Fruit fly (Drosophila melanogaster) Kc167 (cell line): ENCODE data around the gene CG46311.

Experiments
- Myc ChIP-seq: fragments of >200 bp; optimal IDR thresholded peaks from 2 replicates; lab custom pipeline; 2017; ENCODE audit warnings: missing external identifiers
- insv ChIP-seq: fragments of >200 bp; optimal IDR thresholded peaks from 3 replicates; lab custom pipeline; 2018; ENCODE audit warnings: missing external identifiers

DNA sequence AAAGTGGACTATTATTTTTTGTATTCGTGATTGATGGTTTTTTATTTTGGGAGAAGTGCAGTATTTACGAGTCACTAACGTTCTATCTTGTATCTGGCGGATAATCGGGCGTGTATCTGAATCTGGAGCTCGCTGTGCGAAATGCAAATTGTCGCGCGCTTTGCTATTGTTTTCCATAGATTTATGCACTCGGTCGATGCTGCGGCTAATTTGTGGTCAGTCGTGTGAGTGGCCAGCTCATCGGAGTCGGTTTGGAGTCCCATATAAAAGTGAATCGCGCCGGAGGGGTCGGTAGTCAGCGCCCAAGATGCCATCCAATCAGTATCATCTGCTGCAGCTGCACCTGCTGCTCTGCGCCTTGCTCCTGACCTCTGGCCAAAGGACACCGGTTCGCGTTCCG is 35.9 kb upstream of the CG46311 start, which contains the start of gene CG15754:
- TF ChIP-seq insv (lab: Kevin White, UChicago) (no peak), Myc (lab: Kevin White, UChicago) (no peak)
